Worm (Caenorhabditis elegans) whole organism, L2 larva: ENCODE results near the gene twk-4.

ENCODE experiments used
- C34F6.9 ChIP-seq: fragments of 150-350 bp; optimal IDR thresholded peaks from 2 replicates; lab custom pipeline; 2014; ENCODE audit warnings: missing biosample characterization, missing genetic modification characterization
- F13H6.1 ChIP-seq: sonication (generic microtip); optimal IDR thresholded peaks from 2 replicates; lab custom pipeline; 2016; ENCODE audit warnings: missing genetic modification characterization, missing compliant biosample characterization
- R02D3.7 ChIP-seq: fragments of 150-350 bp; optimal IDR thresholded peaks from 2 replicates; lab custom pipeline; 2014; ENCODE audit warnings: missing biosample characterization, missing genetic modification characterization
- Y55F3AM.14 ChIP-seq: fragments of 200-800 bp; sonication (Bioruptor generic); optimal IDR thresholded peaks from 2 replicates; lab custom pipeline; 2018; ENCODE audit warnings: mild to moderate bottlenecking, missing genetic modification characterization, missing compliant biosample characterization
- ZK546.5 ChIP-seq: sonication (generic microtip); optimal IDR thresholded peaks from 2 replicates; lab custom pipeline; 2017; ENCODE audit warnings: missing biosample characterization, missing genetic modification characterization
- alr-1 ChIP-seq: fragments of 150-350 bp; optimal IDR thresholded peaks from 2 replicates; lab custom pipeline; 2014; ENCODE audit warnings: missing biosample characterization, missing genetic modification characterization
- aly-2 ChIP-seq: fragments of 150-350 bp; optimal IDR thresholded peaks from 2 replicates; lab custom pipeline; 2014; ENCODE audit warnings: missing biosample characterization, missing genetic modification characterization
- ama-1 ChIP-seq: fragments of 150-350 bp; optimal IDR thresholded peaks from 2 replicates; lab custom pipeline; 2018; ENCODE audit warnings: inconsistent platforms
- blmp-1 ChIP-seq: sonication (generic microtip); optimal IDR thresholded peaks from 2 replicates; lab custom pipeline; 2017; ENCODE audit warnings: missing genetic modification characterization, mild to moderate bottlenecking, missing compliant biosample characterization, antibody characterized with exemption, moderate library complexity; ENCODE audit not compliant: insufficient read depth
- ceh-16 ChIP-seq: fragments of 150-350 bp; optimal IDR thresholded peaks from 2 replicates; lab custom pipeline; 2014; ENCODE audit warnings: missing biosample characterization, missing genetic modification characterization
- crh-2 ChIP-seq: sonication (generic microtip); optimal IDR thresholded peaks from 2 replicates; lab custom pipeline; 2017; ENCODE audit warnings: missing biosample characterization, missing genetic modification characterization
- dmd-4 ChIP-seq: sonication (generic microtip); optimal IDR thresholded peaks from 2 replicates; lab custom pipeline; 2017; ENCODE audit warnings: missing biosample characterization, missing genetic modification characterization
- egl-27 ChIP-seq: sonication (generic microtip); optimal IDR thresholded peaks from 3 replicates; lab custom pipeline; 2017; ENCODE audit warnings: missing biosample characterization, missing genetic modification reagents, missing genetic modification characterization
- elt-1 ChIP-seq: fragments of 150-350 bp; optimal IDR thresholded peaks from 2 replicates; lab custom pipeline; 2014; ENCODE audit warnings: missing biosample characterization, missing genetic modification characterization
- elt-3 ChIP-seq: sonication (generic microtip); optimal IDR thresholded peaks from 2 replicates; lab custom pipeline; 2017; ENCODE audit warnings: missing biosample characterization, missing genetic modification characterization
- fos-1 ChIP-seq: fragments of 150-350 bp; optimal IDR thresholded peaks from 2 replicates; lab custom pipeline; 2014; ENCODE audit warnings: missing biosample characterization, missing genetic modification characterization
- gmeb-1 ChIP-seq: fragments of 150-350 bp; optimal IDR thresholded peaks from 2 replicates; lab custom pipeline; 2014; ENCODE audit warnings: missing biosample characterization, missing genetic modification characterization
- lin-11 ChIP-seq: fragments of 150-350 bp; sonication (generic microtip); optimal IDR thresholded peaks from 2 replicates; lab custom pipeline; 2014; ENCODE audit warnings: missing biosample characterization, missing genetic modification characterization, inconsistent platforms, mixed read lengths
- lin-13 ChIP-seq: fragments of 150-350 bp; optimal IDR thresholded peaks from 2 replicates; lab custom pipeline; 2014; ENCODE audit warnings: missing biosample characterization, missing genetic modification reagents, missing genetic modification characterization
- lsy-2 ChIP-seq, 2 experiments: fragments of 150-350 bp in 1 of 2; sonication (generic microtip) in 1 of 2; optimal IDR thresholded peaks; 2 replicates each; lab custom pipeline; 2014 to 2017; ENCODE audit warnings: missing biosample characterization in 2 of 2, missing genetic modification characterization in 2 of 2
- mab-5 ChIP-seq: fragments of 150-350 bp; optimal IDR thresholded peaks from 2 replicates; lab custom pipeline; 2014; ENCODE audit warnings: missing biosample characterization, missing genetic modification characterization
- mdl-1 ChIP-seq, 2 experiments: fragments of 150-350 bp in 1 of 2; sonication (generic microtip) in 1 of 2; optimal IDR thresholded peaks; 2 replicates each; lab custom pipeline; 2017; ENCODE audit warnings: missing biosample characterization in 2 of 2, missing genetic modification characterization in 2 of 2
- nhr-10 ChIP-seq: sonication (generic microtip); optimal IDR thresholded peaks from 2 replicates; lab custom pipeline; 2017; ENCODE audit warnings: missing biosample characterization, missing genetic modification characterization
- nhr-129 ChIP-seq: fragments of 150-350 bp; optimal IDR thresholded peaks from 2 replicates; lab custom pipeline; 2014; ENCODE audit warnings: missing biosample characterization, missing genetic modification characterization
- nhr-21 ChIP-seq: fragments of 150-350 bp; optimal IDR thresholded peaks from 2 replicates; lab custom pipeline; 2014; ENCODE audit warnings: missing biosample characterization, missing genetic modification characterization
- nhr-23 ChIP-seq: fragments of 150-350 bp; optimal IDR thresholded peaks from 2 replicates; lab custom pipeline; 2014; ENCODE audit warnings: missing biosample characterization, missing genetic modification reagents, missing genetic modification characterization
- nhr-237 ChIP-seq: fragments of 150-350 bp; optimal IDR thresholded peaks from 2 replicates; lab custom pipeline; 2014; ENCODE audit warnings: missing biosample characterization, missing genetic modification characterization
- nhr-25 ChIP-seq: fragments of 150-350 bp; sonication (generic microtip); optimal IDR thresholded peaks from 3 replicates; lab custom pipeline; 2014; ENCODE audit warnings: missing biosample characterization, missing genetic modification characterization
- nhr-6 ChIP-seq: fragments of 150-350 bp; optimal IDR thresholded peaks from 2 replicates; lab custom pipeline; 2014; ENCODE audit warnings: missing biosample characterization, missing genetic modification characterization
- nhr-77 ChIP-seq: fragments of 150-350 bp; optimal IDR thresholded peaks from 2 replicates; lab custom pipeline; 2014; ENCODE audit warnings: missing biosample characterization, missing genetic modification characterization
- peb-1 ChIP-seq: fragments of 150-350 bp; optimal IDR thresholded peaks from 2 replicates; lab custom pipeline; 2014; ENCODE audit warnings: missing biosample characterization, missing genetic modification characterization
- sem-4 ChIP-seq: fragments of 150-350 bp; optimal IDR thresholded peaks from 2 replicates; lab custom pipeline; 2014; ENCODE audit warnings: missing biosample characterization, missing genetic modification reagents, missing genetic modification characterization
- sma-3 ChIP-seq: sonication (generic microtip); optimal IDR thresholded peaks from 2 replicates; lab custom pipeline; 2016; ENCODE audit warnings: missing genetic modification reagents, missing genetic modification characterization, missing compliant biosample characterization
- sma-9 ChIP-seq, 2 experiments: fragments of 150-350 bp in 1 of 2; sonication (generic microtip) in 1 of 2; optimal IDR thresholded peaks; 2 replicates each; lab custom pipeline; 2014 to 2016; ENCODE audit warnings: missing genetic modification characterization in 2 of 2, mild to moderate bottlenecking in 1 of 2, missing biosample characterization in 1 of 2, missing compliant biosample characterization in 1 of 2, missing genetic modification reagents in 1 of 2, moderate library complexity in 1 of 2
- unc-39 ChIP-seq: fragments of 150-350 bp; optimal IDR thresholded peaks from 2 replicates; lab custom pipeline; 2014; ENCODE audit warnings: missing biosample characterization, missing genetic modification characterization
- unc-55 ChIP-seq: fragments of 150-350 bp; sonication (generic microtip); optimal IDR thresholded peaks from 3 replicates; lab custom pipeline; 2014; ENCODE audit warnings: missing biosample characterization, missing genetic modification reagents, missing genetic modification characterization
- unc-62 ChIP-seq: fragments of 150-350 bp; optimal IDR thresholded peaks from 2 replicates; lab custom pipeline; 2014; ENCODE audit warnings: missing biosample characterization, missing genetic modification reagents, missing genetic modification characterization
- zag-1 ChIP-seq: fragments of 150-350 bp; optimal IDR thresholded peaks from 2 replicates; lab custom pipeline; 2014; ENCODE audit warnings: missing biosample characterization, missing genetic modification characterization
- ztf-1 ChIP-seq: fragments of 200-800 bp; sonication (Bioruptor generic); conservative IDR thresholded peaks from 2 replicates; pipeline ENCODE4 v1.3.6; 2022; ENCODE audit warnings: missing genetic modification characterization, missing compliant biosample characterization
- ztf-4 ChIP-seq: fragments of 150-350 bp; optimal IDR thresholded peaks from 2 replicates; lab custom pipeline; 2014; ENCODE audit warnings: missing biosample characterization, missing genetic modification characterization

Gene twk-4

ce11 chrII:9177080-9177479 is 17.0 kb downstream of the twk-4 start, which contains the start of the genes sec-5 and pir-1:
TSS of gene sec-5 (minus strand) at chrII:9177152.
TSS of gene pir-1 (plus strand) at chrII:9177300.
- no peak for TF ChIP-seq mab-5
- TF ChIP-seq mdl-1 (tag; optimal IDR thresholded peaks at IDR 0.05; lab: Kevin White, UChicago), result no peak
- peak; percentile 41 for TF ChIP-seq gmeb-1 (tag; lab: Kevin White, UChicago)
- TF ChIP-seq lin-13, result no peak
- TF ChIP-seq sma-3 (GFP tag; lab: Kevin White, UChicago), result no peak
- TF ChIP-seq sem-4, result no peak
- TF ChIP-seq nhr-237, result no peak
- TF ChIP-seq C34F6.9 (tag; lab: Kevin White, UChicago), result peak; percentile 53
- TF ChIP-seq fos-1 (tag; lab: Kevin White, UChicago), result peak; percentile 33
- TF ChIP-seq nhr-25, result peak; percentile 35
- TF ChIP-seq ztf-4 (tag; lab: Kevin White, UChicago), result no peak
- no peak for TF ChIP-seq R02D3.7 (tag; lab: Kevin White, UChicago)
- no peak for TF ChIP-seq elt-1 (tag; lab: Kevin White, UChicago)
- TF ChIP-seq lsy-2 (tag; optimal IDR thresholded peaks at IDR 0.05; lab: Kevin White, UChicago), result peak; percentile 18 to 71
- TF ChIP-seq alr-1, result no peak
- no peak for TF ChIP-seq nhr-10 (tag; lab: Kevin White, UChicago)
- TF ChIP-seq lin-11 (tag; lab: Kevin White, UChicago), result no peak
- TF ChIP-seq unc-39 (tag; lab: Kevin White, UChicago), result no peak
- TF ChIP-seq peb-1 (tag; lab: Kevin White, UChicago), result no peak
- no peak for TF ChIP-seq egl-27
- TF ChIP-seq nhr-21 (tag; lab: Kevin White, UChicago), result no peak
- TF ChIP-seq sma-9 (GFP tag; optimal IDR thresholded peaks at IDR 0.05; lab: Kevin White, UChicago), result peak; percentile 5
- TF ChIP-seq sma-9 (tag; optimal IDR thresholded peaks at IDR 0.05; lab: Kevin White, UChicago), result no peak
- TF ChIP-seq ceh-16, result no peak
- no peak for TF ChIP-seq zag-1
- TF ChIP-seq crh-2 (tag; lab: Kevin White, UChicago), result no peak
- peak; percentile 72 for TF ChIP-seq unc-55 (GFP tag; lab: Kevin White, UChicago)
- TF ChIP-seq nhr-6 (tag; lab: Kevin White, UChicago), result no peak
- no peak for TF ChIP-seq ztf-1 (GFP tag; lab: Robert Waterston, UW)

ce11 chrII:9176523-9176922 is 17.6 kb downstream of the twk-4 start:
- no peak for TF ChIP-seq blmp-1
- no peak for TF ChIP-seq lsy-2 (tag; optimal IDR thresholded peaks at IDR 0.05; lab: Kevin White, UChicago)
- TF ChIP-seq zag-1, result no peak
- TF ChIP-seq fos-1 (tag; lab: Kevin White, UChicago), result no peak
- TF ChIP-seq lin-13, result no peak
- no peak for TF ChIP-seq ceh-16
- no peak for TF ChIP-seq sma-3 (GFP tag; lab: Kevin White, UChicago)
- no peak for TF ChIP-seq aly-2 (tag; lab: Kevin White, UChicago)
- TF ChIP-seq ztf-1 (GFP tag; lab: Robert Waterston, UW), result no peak
- no peak for TF ChIP-seq mdl-1 (tag; optimal IDR thresholded peaks at IDR 0.05; lab: Kevin White, UChicago)

- TF ChIP-seq egl-27 (no peak), unc-62 (GFP tag; lab: Kevin White, UChicago) (no peak), ceh-16 (no peak), nhr-129 (tag; lab: Kevin White, UChicago) (no peak), zag-1 (no peak), alr-1 (no peak), Y55F3AM.14 (GFP tag; lab: Kevin White, UChicago) (no peak), nhr-77 (no peak), crh-2 (tag; lab: Kevin White, UChicago) (no peak), ZK546.5 (no peak), R02D3.7 (tag; lab: Kevin White, UChicago) (no peak), elt-1 (tag; lab: Kevin White, UChicago) (no peak), unc-39 (tag; lab: Kevin White, UChicago) (no peak), peb-1 (tag; lab: Kevin White, UChicago) (no peak), lin-13 (no peak), nhr-10 (tag; lab: Kevin White, UChicago) (no peak), fos-1 (tag; lab: Kevin White, UChicago) (no peak)
- TF ChIP-seq, all 48 proteins: peak for 0
Observed at ce11 chrII:9173471-9173870, 20.6 kb downstream of the twk-4 start.

ce11 chrII:9172849-9173248 is 21.2 kb downstream of the twk-4 start, which contains the start of gene T23G7.2:
TSS of gene T23G7.2 (minus strand) at chrII:9172949.
- TF ChIP-seq nhr-23 (tag; lab: Kevin White, UChicago), result no peak
- no peak for TF ChIP-seq elt-3
- no peak for TF ChIP-seq unc-39 (tag; lab: Kevin White, UChicago)
- TF ChIP-seq zag-1, result no peak
- no peak for TF ChIP-seq dmd-4
- TF ChIP-seq ama-1 (lab: Kevin White, UChicago), result no peak
- TF ChIP-seq nhr-129 (tag; lab: Kevin White, UChicago), result no peak
- no peak for TF ChIP-seq F13H6.1
